Fruit fly (Drosophila melanogaster) whole organism, embryonic: Measurements from ENCODE around the gene CG31882.

ENCODE experiments used
- Abd-B ChIP-seq: fragments of 200-800 bp; sonication (Bioruptor generic); optimal IDR thresholded peaks from 2 replicates; lab custom pipeline; 2018; ENCODE audit warnings: missing biosample characterization, mild to moderate bottlenecking, missing genetic modification characterization, moderate library complexity
- Asciz ChIP-seq: fragments of 200-800 bp; sonication (Bioruptor generic); optimal IDR thresholded peaks from 2 replicates; lab custom pipeline; 2017; ENCODE audit warnings: missing biosample characterization, mild to moderate bottlenecking, missing genetic modification characterization, missing genetic modification reagents
- Atf6 ChIP-seq: fragments of 200-800 bp; sonication (Bioruptor generic); IDR thresholded peaks from 2 replicates; pipeline ENCODE4 v1.3.6; 2022; ENCODE audit warnings: missing biosample characterization, missing genetic modification characterization
- BEAF-32 ChIP-seq: fragments of 200-800 bp; sonication (Bioruptor generic); optimal IDR thresholded peaks from 3 replicates; lab custom pipeline; 2017; ENCODE audit warnings: missing biosample characterization, missing genetic modification characterization, mild to moderate bottlenecking, moderate library complexity, missing genetic modification reagents
- CG10209 ChIP-seq: fragments of 200-800 bp; sonication (Bioruptor generic); optimal IDR thresholded peaks from 3 replicates; lab custom pipeline; 2017; ENCODE audit warnings: missing biosample characterization, mild to moderate bottlenecking, missing genetic modification characterization, missing genetic modification reagents
- CG10274 ChIP-seq: fragments of 200-800 bp; sonication (Bioruptor generic); optimal IDR thresholded peaks from 3 replicates; lab custom pipeline; 2017; ENCODE audit warnings: missing biosample characterization, mild to moderate bottlenecking, missing genetic modification characterization
- CG10959 ChIP-seq: fragments of 200-800 bp; sonication (Bioruptor generic); IDR thresholded peaks from 2 replicates; pipeline ENCODE4 v1.3.6; 2022; ENCODE audit warnings: missing biosample characterization, missing genetic modification characterization
- CG15479 ChIP-seq: fragments of 200-800 bp; sonication (Bioruptor generic); optimal IDR thresholded peaks from 3 replicates; lab custom pipeline; 2019; ENCODE audit warnings: missing biosample characterization, mild to moderate bottlenecking, missing genetic modification characterization, moderate library complexity
- CG18262 ChIP-seq: fragments of 200-800 bp; optimal IDR thresholded peaks from 3 replicates; lab custom pipeline; 2019; ENCODE audit warnings: missing biosample characterization, mild to moderate bottlenecking, missing genetic modification characterization, moderate library complexity
- CG2129 ChIP-seq: fragments of 200-800 bp; sonication (Bioruptor generic); IDR thresholded peaks from 2 replicates; pipeline ENCODE4 v1.3.6; 2022; ENCODE audit warnings: missing biosample characterization, missing genetic modification characterization; ENCODE audit not compliant: partially characterized antibody
- CG30403 ChIP-seq: fragments of 200-800 bp; sonication (Bioruptor generic); optimal IDR thresholded peaks from 3 replicates; lab custom pipeline; 2016; ENCODE audit warnings: missing biosample characterization, missing genetic modification characterization
- CG30431 ChIP-seq: fragments of 200-800 bp; sonication (Bioruptor generic); optimal IDR thresholded peaks from 2 replicates; lab custom pipeline; 2017; ENCODE audit warnings: missing biosample characterization, missing genetic modification characterization
- CG31388 ChIP-seq: fragments of 200-800 bp; sonication (Bioruptor generic); optimal IDR thresholded peaks from 2 replicates; lab custom pipeline; 2016; ENCODE audit warnings: missing biosample characterization, missing genetic modification characterization
- CG3726 ChIP-seq: fragments of 200-800 bp; sonication (Bioruptor generic); IDR thresholded peaks from 3 replicates; pipeline ENCODE4, ENCODE4 v1.3.6; 2022; ENCODE audit warnings: missing biosample characterization, missing genetic modification characterization
- CG4360 ChIP-seq: fragments of 200-800 bp; sonication (Bioruptor generic); IDR thresholded peaks from 2 replicates; pipeline ENCODE4 v1.3.6; 2022; ENCODE audit warnings: missing biosample characterization, missing genetic modification characterization
- CG4617 ChIP-seq: fragments of 200-800 bp; sonication (Bioruptor generic); optimal IDR thresholded peaks from 3 replicates; lab custom pipeline; 2016; ENCODE audit warnings: missing biosample characterization, missing genetic modification characterization, borderline replicate concordance
- CG4730 ChIP-seq: fragments of 200-800 bp; sonication (Bioruptor generic); IDR thresholded peaks from 2 replicates; pipeline ENCODE4 v1.3.6; 2022; ENCODE audit warnings: missing biosample characterization, missing genetic modification characterization
- CG6654 ChIP-seq: fragments of 200-800 bp; sonication (Bioruptor generic); optimal IDR thresholded peaks from 2 replicates; lab custom pipeline; 2017; ENCODE audit warnings: missing biosample characterization, mild to moderate bottlenecking, missing genetic modification characterization
- CG8388 ChIP-seq: fragments of 200-800 bp; sonication (Bioruptor generic); optimal IDR thresholded peaks from 2 replicates; lab custom pipeline; 2019; ENCODE audit warnings: missing biosample characterization, mild to moderate bottlenecking, missing genetic modification characterization, moderate library complexity
- CG9215 ChIP-seq: fragments of 200-800 bp; sonication (Bioruptor generic); IDR thresholded peaks from 2 replicates; pipeline ENCODE4 v1.3.6; 2022; ENCODE audit warnings: missing biosample characterization, missing genetic modification characterization
- Dref ChIP-seq: fragments of 200-800 bp; sonication (Bioruptor generic); IDR thresholded peaks from 2 replicates; pipeline ENCODE4 v1.3.6; 2022; ENCODE audit warnings: missing biosample characterization, missing genetic modification characterization
- HLHmδ ChIP-seq: fragments of 200-800 bp; sonication (Bioruptor generic); optimal IDR thresholded peaks from 2 replicates; lab custom pipeline; 2018; ENCODE audit warnings: missing biosample characterization, mild to moderate bottlenecking, missing genetic modification characterization, moderate library complexity
- Oli ChIP-seq: fragments of 200-800 bp; sonication (Bioruptor generic); optimal IDR thresholded peaks from 2 replicates; lab custom pipeline; 2018; ENCODE audit warnings: missing biosample characterization, mild to moderate bottlenecking, missing genetic modification characterization, moderate library complexity
- Sox100B ChIP-seq: fragments of 200-800 bp; sonication (Bioruptor generic); optimal IDR thresholded peaks from 3 replicates; lab custom pipeline; 2018; ENCODE audit warnings: missing biosample characterization, mild to moderate bottlenecking, missing genetic modification characterization
- Sox102F ChIP-seq: fragments of 200-800 bp; sonication (Bioruptor generic); optimal IDR thresholded peaks from 2 replicates; lab custom pipeline; 2018; ENCODE audit warnings: missing biosample characterization, mild to moderate bottlenecking, missing genetic modification characterization, moderate library complexity
- Usf ChIP-seq: fragments of 200-800 bp; sonication (Bioruptor generic); optimal IDR thresholded peaks from 2 replicates; lab custom pipeline; 2017; ENCODE audit warnings: missing genotype, missing biosample characterization, missing genetic modification characterization
- bcd ChIP-seq: fragments of 200-800 bp; sonication (Bioruptor generic); optimal IDR thresholded peaks from 2 replicates; lab custom pipeline; 2017; ENCODE audit warnings: missing biosample characterization, mild to moderate bottlenecking, missing genetic modification characterization
- bigmax ChIP-seq: fragments of 200-800 bp; sonication (Bioruptor generic); optimal IDR thresholded peaks from 2 replicates; lab custom pipeline; 2018; ENCODE audit warnings: missing biosample characterization, mild to moderate bottlenecking, missing genetic modification characterization
- chinmo ChIP-seq: fragments of 200-800 bp; sonication (Bioruptor generic); IDR thresholded peaks from 4 replicates; pipeline ENCODE4 v1.3.6; 2022; ENCODE audit warnings: missing biosample characterization, missing genetic modification characterization; ENCODE audit not compliant: partially characterized antibody
- esg ChIP-seq: fragments of 200-800 bp; sonication (Bioruptor generic); conservative IDR thresholded peaks from 2 replicates; pipeline ENCODE4 v1.3.6; 2022; ENCODE audit warnings: missing biosample characterization, missing genetic modification characterization
- gsb-n ChIP-seq: fragments of 200-800 bp; sonication (Bioruptor generic); optimal IDR thresholded peaks from 3 replicates; lab custom pipeline; 2018; ENCODE audit warnings: missing biosample characterization, mild to moderate bottlenecking, missing genetic modification characterization
- her ChIP-seq: fragments of 200-800 bp; sonication (Bioruptor generic); optimal IDR thresholded peaks from 2 replicates; lab custom pipeline; 2016; ENCODE audit warnings: missing biosample characterization, missing genetic modification characterization
- jigr1 ChIP-seq: fragments of 200-800 bp; sonication (Bioruptor generic); IDR thresholded peaks from 3 replicates; pipeline ENCODE4 v1.3.6; 2022; ENCODE audit warnings: missing biosample characterization, missing genetic modification characterization
- kah ChIP-seq: fragments of 200-800 bp; sonication (Bioruptor generic); optimal IDR thresholded peaks from 2 replicates; lab custom pipeline; 2018; ENCODE audit warnings: missing biosample characterization, mild to moderate bottlenecking, missing genetic modification characterization
- lab ChIP-seq: fragments of 200-800 bp; sonication (Bioruptor generic); optimal IDR thresholded peaks from 3 replicates; lab custom pipeline; 2017; ENCODE audit warnings: missing biosample characterization, missing genetic modification characterization, mild to moderate bottlenecking, moderate library complexity, missing genetic modification reagents
- nerfin-1 ChIP-seq: fragments of 200-800 bp; sonication (Bioruptor generic); optimal IDR thresholded peaks from 3 replicates; lab custom pipeline; 2019; ENCODE audit warnings: missing biosample characterization, mild to moderate bottlenecking, missing genetic modification characterization, moderate library complexity
- odd ChIP-seq: fragments of 200-800 bp; sonication (Bioruptor generic); optimal IDR thresholded peaks from 2 replicates; lab custom pipeline; 2017; ENCODE audit warnings: missing biosample characterization, mild to moderate bottlenecking, missing genetic modification characterization
- onecut ChIP-seq: fragments of 200-800 bp; sonication (Bioruptor generic); IDR thresholded peaks from 2 replicates; pipeline ENCODE4 v1.3.6; 2022; ENCODE audit warnings: missing biosample characterization, missing genetic modification characterization
- org-1 ChIP-seq: fragments of 200-800 bp; sonication (Bioruptor generic); optimal IDR thresholded peaks from 2 replicates; lab custom pipeline; 2017; ENCODE audit warnings: missing biosample characterization, missing genetic modification characterization
- pb ChIP-seq: fragments of 200-800 bp; sonication (Bioruptor generic); optimal IDR thresholded peaks from 3 replicates; lab custom pipeline; 2016; ENCODE audit warnings: missing biosample characterization, missing genetic modification characterization
- rib ChIP-seq: fragments of 200-800 bp; sonication (Bioruptor generic); IDR thresholded peaks from 2 replicates; pipeline ENCODE4 v1.3.6; 2022; ENCODE audit warnings: missing biosample characterization, missing genetic modification characterization
- sens ChIP-seq: fragments of 200-800 bp; sonication (Bioruptor generic); peaks from one replicate; lab custom pipeline; 2016; ENCODE audit warnings: missing biosample characterization, missing genetic modification characterization
- slbo ChIP-seq: fragments of 200-800 bp; sonication (Bioruptor generic); IDR thresholded peaks from 2 replicates; pipeline ENCODE4 v1.3.6; 2022; ENCODE audit warnings: missing biosample characterization, missing genetic modification characterization
- sob ChIP-seq: fragments of 200-800 bp; sonication (Bioruptor generic); IDR thresholded peaks from 2 replicates; pipeline ENCODE4 v1.3.6; 2022; ENCODE audit warnings: missing biosample characterization, missing genetic modification characterization
- sr ChIP-seq: fragments of 200-800 bp; sonication (Bioruptor generic); IDR thresholded peaks from 3 replicates; pipeline ENCODE4 v1.3.6; 2022; ENCODE audit warnings: missing biosample characterization, missing genetic modification characterization
- ssp ChIP-seq: fragments of 200-800 bp; sonication (Bioruptor generic); IDR thresholded peaks from 2 replicates; pipeline ENCODE4 v1.3.6; 2022; ENCODE audit warnings: missing biosample characterization, missing genetic modification characterization
- unpg ChIP-seq: fragments of 200-800 bp; sonication (Bioruptor generic); optimal IDR thresholded peaks from 3 replicates; lab custom pipeline; 2018; ENCODE audit warnings: missing biosample characterization, mild to moderate bottlenecking, missing genetic modification characterization, moderate library complexity
- wdn ChIP-seq: fragments of 200-800 bp; sonication (Bioruptor generic); IDR thresholded peaks from 2 replicates; pipeline ENCODE4 v1.3.6; 2022; ENCODE audit warnings: missing biosample characterization, missing genetic modification characterization
- zen ChIP-seq: fragments of 200-800 bp; sonication (Bioruptor generic); optimal IDR thresholded peaks from 3 replicates; lab custom pipeline; 2018; ENCODE audit warnings: missing biosample characterization, mild to moderate bottlenecking, missing genetic modification characterization, moderate library complexity
- zf30C ChIP-seq: fragments of 200-800 bp; sonication (Bioruptor generic); optimal IDR thresholded peaks from 3 replicates; lab custom pipeline; 2018; ENCODE audit warnings: missing biosample characterization, mild to moderate bottlenecking, missing genetic modification characterization

CG31882 gene

dm6 chr2L:9598390-9598789 lies 26.7 kb downstream of the CG31882 start (continued):
- TF ChIP-seq CG30431 (GFP tag; lab: Kevin White, UChicago) (peak; percentile 67), jigr1 (peak; percentile 40; the same call in 1 of the 3 replicates), CG10959 (peak; percentile 86), sob (peak; percentile 73; the same call in 1 of the 2 replicates), CG4730 (GFP tag; lab: Robert Waterston, UW) (peak; percentile 51; the same call in 1 of the 2 replicates), ssp (GFP tag; lab: Robert Waterston, UW) (peak; percentile 70), chinmo (GFP tag; lab: Robert Waterston, UW) (no peak), org-1 (GFP tag; lab: Kevin White, UChicago) (peak; percentile 62), CG30403 (peak; percentile 58), kah (GFP tag; lab: Kevin White, UChicago) (peak; percentile 2), sr (GFP tag; lab: Robert Waterston, UW) (0 out of 3 replicates have a peak, but pooled peaks have one; percentile 18), CG2129 (GFP tag; lab: Robert Waterston, UW) (no peak), CG15479 (GFP tag; lab: Kevin White, UChicago) (no peak), Usf (GFP tag; lab: Kevin White, UChicago) (peak; percentile 44), pb (GFP tag; lab: Kevin White, UChicago) (no peak), sens (peak; percentile 92), gsb-n (tag; lab: Kevin White, UChicago) (peak; percentile 72), her (GFP tag; lab: Kevin White, UChicago) (no peak), CG10209 (GFP tag; lab: Kevin White, UChicago) (peak; percentile 61), BEAF-32 (no peak), CG10274 (GFP tag; lab: Kevin White, UChicago) (no peak), Dref (GFP tag; lab: Robert Waterston, UW) (no peak), onecut (GFP tag; lab: Robert Waterston, UW) (peak; percentile 74), nerfin-1 (tag; lab: Kevin White, UChicago) (peak; percentile 44), rib (GFP tag; lab: Robert Waterston, UW) (no peak), Sox100B (GFP tag; lab: Kevin White, UChicago) (peak; percentile 49), CG6654 (peak; percentile 6), Abd-B (GFP tag; lab: Kevin White, UChicago) (peak; percentile 61), bigmax (GFP tag; lab: Kevin White, UChicago) (no peak), Atf6 (GFP tag; lab: Robert Waterston, UW) (peak; percentile 28; the same call in 1 of the 2 replicates), bcd (GFP tag; lab: Kevin White, UChicago) (peak; percentile 53), CG8388 (peak; percentile 70), CG9215 (GFP tag; lab: Robert Waterston, UW) (peak; percentile 38; the same call in 1 of the 2 replicates), zf30C (GFP tag; lab: Kevin White, UChicago) (peak; percentile 66), odd (peak; percentile 32), esg (GFP tag; lab: Robert Waterston, UW) (peak; percentile 61; the same call in 1 of the 2 replicates), lab (GFP tag; lab: Kevin White, UChicago) (no peak), Asciz (GFP tag; lab: Kevin White, UChicago) (peak; percentile 16), HLHmδ (GFP tag; lab: Kevin White, UChicago) (no peak), unpg (GFP tag; lab: Kevin White, UChicago) (peak; percentile 66), CG31388 (no peak), CG4360 (GFP tag; lab: Robert Waterston, UW) (peak; percentile 66), slbo (GFP tag; lab: Robert Waterston, UW) (peak; percentile 44; the same call in 1 of the 2 replicates), Sox102F (GFP tag; lab: Kevin White, UChicago) (peak; percentile 65), Oli (tag; lab: Kevin White, UChicago) (peak; percentile 67), CG3726 (GFP tag; lab: Robert Waterston, UW) (0 out of 3 replicates have a peak, but pooled peaks have one; percentile 57), CG4617 (peak; percentile 16), wdn (no peak), zen (tag; lab: Kevin White, UChicago) (peak; percentile 83), CG18262 (peak; percentile 85)
